Worm (Caenorhabditis elegans) whole organism, L1 larva: ENCODE data around the gene cyp-33C7.

Experiments
- nhr-77 ChIP-seq: fragments of 150-350 bp; optimal IDR thresholded peaks from 2 replicates; lab custom pipeline; 2014; ENCODE audit warnings: missing biosample characterization, missing genetic modification characterization
- sup-37 ChIP-seq: fragments of 200-800 bp; sonication (Bioruptor generic); optimal IDR thresholded peaks from 2 replicates; lab custom pipeline; 2018; ENCODE audit warnings: mild to moderate bottlenecking, missing genetic modification characterization, missing compliant biosample characterization

DNA sequence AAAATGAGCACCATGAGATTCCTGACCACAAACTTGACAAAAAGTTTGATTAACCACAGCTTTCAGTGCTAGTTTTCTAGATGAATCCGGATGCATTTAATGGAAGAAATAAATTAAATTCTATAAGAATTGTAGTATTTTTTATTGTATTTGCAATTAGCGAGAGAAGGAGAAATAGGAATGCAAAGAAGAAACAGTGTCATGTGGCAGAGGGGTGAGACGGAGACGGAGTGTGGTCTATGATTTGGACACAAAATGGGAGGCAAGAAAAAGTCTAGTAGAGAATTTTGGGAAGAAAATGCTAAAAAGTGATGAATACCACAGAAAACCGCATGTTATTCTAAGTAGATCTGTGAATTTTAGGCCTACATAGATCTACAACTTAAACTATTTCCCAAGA lies 27.7 kb downstream of the cyp-33C7 start, which contains the start of gene nhr-59:
- TF ChIP-seq sup-37 (GFP tag; lab: Kevin White, UChicago) (no peak), nhr-77 (tag; lab: Kevin White, UChicago) (no peak)
